Fruit fly (Drosophila melanogaster): Measurements from ENCODE around the gene NO66.

Gene NO66

DNA sequence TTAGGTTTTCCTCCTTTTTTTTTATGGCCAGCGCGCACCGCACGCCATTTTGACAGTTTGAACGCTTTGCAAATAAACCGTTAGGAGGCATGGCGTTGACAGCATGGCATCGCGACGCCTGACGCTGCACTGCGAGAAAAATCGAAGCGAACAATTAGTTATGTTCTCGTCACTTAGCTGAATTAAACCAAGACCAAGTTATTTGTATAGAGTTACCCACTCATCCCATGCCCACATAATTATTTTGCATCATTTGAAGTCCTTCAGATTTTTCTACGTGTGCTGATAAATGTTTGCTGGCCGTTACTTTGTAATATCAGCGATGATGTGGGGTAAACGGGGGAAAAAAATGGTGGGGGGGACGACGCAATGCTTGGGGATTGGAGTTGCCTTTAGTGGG, 10.6 kb downstream of the NO66 start:
- TF ChIP-seq CTCF (optimal IDR thresholded peaks at IDR 0.05) = no peak

dm6 chrX:4358515-4358914, 39.3 kb downstream of the NO66 start:
- TF ChIP-seq CTCF (optimal IDR thresholded peaks at IDR 0.05) (no peak), CG8478 (optimal IDR thresholded peaks at IDR 0.05) (no peak)

dm6 chrX:4366196-4366595, 47.0 kb downstream of the NO66 start, which contains the start of gene CG3626:
Gene CG3626 (plus strand): TSS chrX:4366417.
- TF ChIP-seq CTCF (optimal IDR thresholded peaks at IDR 0.05) (peak; percentile 61 to 63), CG8478 (optimal IDR thresholded peaks at IDR 0.05) (no peak)
